Fruit fly (Drosophila melanogaster): ENCODE results near the gene Swt1.
A peak's percentile ranks its signal among the peaks of the same experiment; 100 is the strongest.

Swt1 gene

dm6 chrX:18085470-18085797, 4.9 kb downstream of the Swt1 start, which contains the start of gene Ada3 (continued):
- TF ChIP-seq chm (GFP tag; IDR thresholded peaks at IDR 0.05), result no peak
- TF ChIP-seq HLH3B (GFP tag; IDR thresholded peaks at IDR 0.05), result peak; percentile 46; the same call in 1 of the 2 replicates
- TF ChIP-seq vfl (GFP tag; optimal IDR thresholded peaks at IDR 0.05), result peak; percentile 65
- TF ChIP-seq MTF-1 (GFP tag; optimal IDR thresholded peaks at IDR 0.05; ENCODE audit: borderline replicate concordance), result no peak
- TF ChIP-seq CG6254 (GFP tag; optimal IDR thresholded peaks at IDR 0.05), result no peak
- peak; percentile 79 for TF ChIP-seq CG17361 (GFP tag; IDR thresholded peaks at IDR 0.05)
- TF ChIP-seq CG12769 (tag; optimal IDR thresholded peaks at IDR 0.05), result peak; percentile 80
- TF ChIP-seq pb (GFP tag; optimal IDR thresholded peaks at IDR 0.05), result peak; percentile 40
- TF ChIP-seq CG11504 (tag; optimal IDR thresholded peaks at IDR 0.05), result peak; percentile 76
- TF ChIP-seq ranshi (GFP tag; IDR thresholded peaks at IDR 0.05), result peak; percentile 43; the same call in 1 of the 2 replicates
- TF ChIP-seq CG16815 (GFP tag; optimal IDR thresholded peaks at IDR 0.05), result peak; percentile 66
- TF ChIP-seq CG12744 (GFP tag; optimal IDR thresholded peaks at IDR 0.05), result peak; percentile 58
- TF ChIP-seq Nf-YB (GFP tag; optimal IDR thresholded peaks at IDR 0.05), result peak; percentile 16
- TF ChIP-seq CG8290 (GFP tag; optimal IDR thresholded peaks at IDR 0.05), result peak; percentile 42
- peak; percentile 58 to 66 for TF ChIP-seq CG8290 (tag; optimal IDR thresholded peaks at IDR 0.05)
- peak; percentile 68 for TF ChIP-seq al (GFP tag; IDR thresholded peaks at IDR 0.05)
- no peak for TF ChIP-seq Spps (tag; optimal IDR thresholded peaks at IDR 0.05)
- peak; percentile 74; the same call in 1 of the 2 replicates for TF ChIP-seq sob (GFP tag; IDR thresholded peaks at IDR 0.05)
- no peak for TF ChIP-seq pfk (GFP tag; optimal IDR thresholded peaks at IDR 0.05)
- TF ChIP-seq CG1233 (GFP tag; optimal IDR thresholded peaks at IDR 0.05), result peak; percentile 62
- TF ChIP-seq Bteb2 (GFP tag; optimal IDR thresholded peaks at IDR 0.05), result peak; percentile 60
- TF ChIP-seq CG8089 (GFP tag; optimal IDR thresholded peaks at IDR 0.05), result peak; percentile 39
- TF ChIP-seq Dip3 (GFP tag; optimal IDR thresholded peaks at IDR 0.05), result peak; percentile 83
- peak; percentile 64 for TF ChIP-seq ERR (GFP tag; optimal IDR thresholded peaks at IDR 0.05)
- peak; percentile 69 for TF ChIP-seq CG14014 (GFP tag; IDR thresholded peaks at IDR 0.05)
- TF ChIP-seq CG13424 (tag; optimal IDR thresholded peaks at IDR 0.05), result peak; percentile 84
- peak; percentile 68 for TF ChIP-seq Nf-YC (tag; optimal IDR thresholded peaks at IDR 0.05)
- TF ChIP-seq CG18764 (GFP tag; optimal IDR thresholded peaks at IDR 0.05), result peak; percentile 49
- TF ChIP-seq CG13123 (GFP tag; optimal IDR thresholded peaks at IDR 0.05), result peak; percentile 34
- TF ChIP-seq mirr (GFP tag; optimal IDR thresholded peaks at IDR 0.05), result peak; percentile 13
- TF ChIP-seq gem (tag; optimal IDR thresholded peaks at IDR 0.05), result peak; percentile 85
- peak; percentile 76 for TF ChIP-seq CG18599 (GFP tag; optimal IDR thresholded peaks at IDR 0.05)
- TF ChIP-seq CG3065 (GFP tag; optimal IDR thresholded peaks at IDR 0.05), result no peak
- TF ChIP-seq Hand (GFP tag; optimal IDR thresholded peaks at IDR 0.05), result peak; percentile 36
- no peak for TF ChIP-seq dati (GFP tag; IDR thresholded peaks at IDR 0.05)
- TF ChIP-seq pnt (GFP tag; optimal IDR thresholded peaks at IDR 0.05), result peak; percentile 82
- no peak for TF ChIP-seq CG5180 (GFP tag; optimal IDR thresholded peaks at IDR 0.05)
- TF ChIP-seq hkb (optimal IDR thresholded peaks at IDR 0.05), result no peak
- peak; percentile 77 for TF ChIP-seq hkb (GFP tag; IDR thresholded peaks at IDR 0.05)
- TF ChIP-seq CG10462 (GFP tag; optimal IDR thresholded peaks at IDR 0.05), result peak; percentile 51
- peak; percentile 54 for TF ChIP-seq Mad (GFP tag; optimal IDR thresholded peaks at IDR 0.05)
- TF ChIP-seq CG6654 (GFP tag; optimal IDR thresholded peaks at IDR 0.05), result no peak
- TF ChIP-seq kah (GFP tag; optimal IDR thresholded peaks at IDR 0.05), result no peak
- peak; percentile 61 for TF ChIP-seq chn (GFP tag; optimal IDR thresholded peaks at IDR 0.05)
- 0 out of 2 replicates have a peak, but pooled peaks have one; percentile 22 for TF ChIP-seq sim (GFP tag; IDR thresholded peaks at IDR 0.05)
- TF ChIP-seq CG15696 (tag; optimal IDR thresholded peaks at IDR 0.05), result peak; percentile 73
- peak; percentile 82 for TF ChIP-seq grau (tag; optimal IDR thresholded peaks at IDR 0.05)
- TF ChIP-seq Hmr (GFP tag; optimal IDR thresholded peaks at IDR 0.05), result peak; percentile 83
- peak; percentile 53 for TF ChIP-seq Dad (GFP tag; optimal IDR thresholded peaks at IDR 0.05)
- peak; percentile 53; the same call in 1 of the 2 replicates for TF ChIP-seq CG11247 (GFP tag; IDR thresholded peaks at IDR 0.05)
- peak; percentile 74 for TF ChIP-seq CG9797 (GFP tag; optimal IDR thresholded peaks at IDR 0.05)
- peak; percentile 48 for TF ChIP-seq maf-S (GFP tag; optimal IDR thresholded peaks at IDR 0.05)

All from whole organism, embryonic.